Worm (Caenorhabditis elegans) whole organism, L3 larva: ENCODE measurements around the gene txt-14.

Source experiments
- R02D3.7 ChIP-seq: fragments of 150-350 bp; optimal IDR thresholded peaks from 2 replicates; lab custom pipeline; 2014; ENCODE audit warnings: missing biosample characterization, missing genetic modification characterization
- ZK546.5 ChIP-seq: sonication (generic microtip); optimal IDR thresholded peaks from 2 replicates; lab custom pipeline; 2017; ENCODE audit warnings: missing biosample characterization, missing genetic modification characterization
- aly-2 ChIP-seq: fragments of 150-350 bp; optimal IDR thresholded peaks from 2 replicates; lab custom pipeline; 2014; ENCODE audit warnings: missing biosample characterization, missing genetic modification characterization
- ama-1 ChIP-seq: fragments of 150-350 bp; optimal IDR thresholded peaks from 2 replicates; lab custom pipeline; 2018
- ceh-28 ChIP-seq: fragments of 150-350 bp; optimal IDR thresholded peaks from 2 replicates; lab custom pipeline; 2014; ENCODE audit warnings: missing biosample characterization, missing genetic modification reagents, missing genetic modification characterization
- ceh-82 ChIP-seq: fragments of 150-350 bp; optimal IDR thresholded peaks from 2 replicates; lab custom pipeline; 2014; ENCODE audit warnings: missing biosample characterization, missing genetic modification characterization
- ceh-9 ChIP-seq: sonication (generic microtip); optimal IDR thresholded peaks from 2 replicates; lab custom pipeline; 2018; ENCODE audit warnings: missing biosample characterization, missing genetic modification characterization
- egl-27 ChIP-seq: sonication (generic microtip); optimal IDR thresholded peaks from 4 replicates; lab custom pipeline; 2017; ENCODE audit warnings: missing biosample characterization, missing genetic modification reagents, missing genetic modification characterization
- egl-5 ChIP-seq: fragments of 150-350 bp; optimal IDR thresholded peaks from 2 replicates; lab custom pipeline; 2017; ENCODE audit warnings: missing biosample characterization, missing genetic modification reagents, missing genetic modification characterization, inconsistent platforms
- elt-3 ChIP-seq, 3 experiments: fragments of 150-350 bp in 1 of 3; sonication (generic microtip) in 2 of 3; optimal IDR thresholded peaks; 2 replicates in 2 of 3; 4 replicates in 1 of 3; lab custom pipeline; 2014 to 2017; ENCODE audit warnings: missing biosample characterization in 3 of 3, missing genetic modification characterization in 3 of 3
- eor-1 ChIP-seq, 2 experiments: fragments of 150-350 bp; optimal IDR thresholded peaks; 2 replicates each; lab custom pipeline; 2014 to 2018; ENCODE audit warnings: missing biosample characterization in 2 of 2, missing genetic modification characterization in 2 of 2
- fkh-10 ChIP-seq: sonication (generic microtip); optimal IDR thresholded peaks from 2 replicates; lab custom pipeline; 2017; ENCODE audit warnings: missing biosample characterization, missing genetic modification reagents, missing genetic modification characterization
- fkh-2 ChIP-seq: fragments of 150-350 bp; optimal IDR thresholded peaks from 2 replicates; lab custom pipeline; 2014; ENCODE audit warnings: missing biosample characterization, missing genetic modification reagents, missing genetic modification characterization
- hmg-11 ChIP-seq: sonication (generic microtip); optimal IDR thresholded peaks from 2 replicates; lab custom pipeline; 2016; ENCODE audit warnings: missing genetic modification characterization, missing compliant biosample characterization
- jun-1 ChIP-seq: fragments of 150-350 bp; optimal IDR thresholded peaks from 2 replicates; lab custom pipeline; 2014; ENCODE audit warnings: missing biosample characterization, missing genetic modification reagents, missing genetic modification characterization
- lin-39 ChIP-seq: fragments of 150-350 bp; optimal IDR thresholded peaks from 2 replicates; lab custom pipeline; 2018; ENCODE audit warnings: missing biosample characterization, missing genetic modification reagents, missing genetic modification characterization
- lsy-12 ChIP-seq: sonication (generic microtip); optimal IDR thresholded peaks from 2 replicates; lab custom pipeline; 2016; ENCODE audit warnings: mild to moderate bottlenecking, missing genetic modification characterization, missing compliant biosample characterization
- mml-1 ChIP-seq: fragments of 150-350 bp; sonication (generic microtip); optimal IDR thresholded peaks from 3 replicates; lab custom pipeline; 2014; ENCODE audit warnings: missing biosample characterization, missing genetic modification characterization
- nhr-23 ChIP-seq: fragments of 150-350 bp; optimal IDR thresholded peaks from 2 replicates; lab custom pipeline; 2014; ENCODE audit warnings: missing biosample characterization, missing genetic modification reagents, missing genetic modification characterization
- nhr-237 ChIP-seq: fragments of 150-350 bp; optimal IDR thresholded peaks from 2 replicates; lab custom pipeline; 2014; ENCODE audit warnings: missing biosample characterization, missing genetic modification characterization
- nhr-25 ChIP-seq: sonication (generic microtip); optimal IDR thresholded peaks from 2 replicates; lab custom pipeline; 2017; ENCODE audit warnings: missing biosample characterization, missing genetic modification characterization
- nhr-28 ChIP-seq: fragments of 150-350 bp; optimal IDR thresholded peaks from 2 replicates; lab custom pipeline; 2014; ENCODE audit warnings: missing biosample characterization, missing genetic modification characterization
- nhr-43 ChIP-seq: sonication (generic microtip); optimal IDR thresholded peaks from 2 replicates; lab custom pipeline; 2016; ENCODE audit warnings: mild to moderate bottlenecking, missing genetic modification characterization, missing compliant biosample characterization; ENCODE audit not compliant: poor library complexity, severe bottlenecking
- nhr-67 ChIP-seq: fragments of 150-350 bp; optimal IDR thresholded peaks from 2 replicates; lab custom pipeline; 2014; ENCODE audit warnings: missing biosample characterization, missing genetic modification characterization
- nhr-77 ChIP-seq: fragments of 150-350 bp; optimal IDR thresholded peaks from 2 replicates; lab custom pipeline; 2014; ENCODE audit warnings: missing biosample characterization, missing genetic modification characterization
- pha-4 ChIP-seq: fragments of 150-350 bp; optimal IDR thresholded peaks from 2 replicates; lab custom pipeline; 2014; ENCODE audit warnings: missing biosample characterization, missing genetic modification reagents, missing genetic modification characterization
- pqm-1 ChIP-seq: fragments of 150-350 bp; optimal IDR thresholded peaks from 2 replicates; lab custom pipeline; 2017; ENCODE audit warnings: missing biosample characterization, missing genetic modification characterization, inconsistent platforms
- sea-2 ChIP-seq: fragments of 150-350 bp; sonication (generic microtip); optimal IDR thresholded peaks from 4 replicates; lab custom pipeline; 2014; ENCODE audit warnings: missing biosample characterization, missing genetic modification reagents, missing genetic modification characterization
- skn-1 ChIP-seq: fragments of 150-350 bp; optimal IDR thresholded peaks from 2 replicates; lab custom pipeline; 2014; ENCODE audit warnings: missing biosample characterization, missing genetic modification characterization
- unc-39 ChIP-seq: sonication (generic microtip); optimal IDR thresholded peaks from 4 replicates; lab custom pipeline; 2017; ENCODE audit warnings: missing biosample characterization, missing genetic modification characterization
- unc-62 ChIP-seq: fragments of 150-350 bp; sonication (generic microtip); optimal IDR thresholded peaks from 4 replicates; lab custom pipeline; 2014; ENCODE audit warnings: missing biosample characterization, missing genetic modification reagents, missing genetic modification characterization
- zag-1 ChIP-seq: fragments of 150-350 bp; optimal IDR thresholded peaks from 2 replicates; lab custom pipeline; 2014; ENCODE audit warnings: missing biosample characterization, missing genetic modification characterization
- ztf-11 ChIP-seq: fragments of 150-350 bp; optimal IDR thresholded peaks from 2 replicates; lab custom pipeline; 2014; ENCODE audit warnings: missing biosample characterization, missing genetic modification characterization
- ztf-4 ChIP-seq: fragments of 150-350 bp; optimal IDR thresholded peaks from 2 replicates; lab custom pipeline; 2014; ENCODE audit warnings: missing biosample characterization, missing genetic modification characterization

The txt-14 gene

ce11 chrV:18560944-18561343, 21.5 kb upstream of the txt-14 start:
- TF ChIP-seq ama-1 (lab: Kevin White, UChicago) (no peak), pha-4 (tag; lab: Kevin White, UChicago) (peak; percentile 88), nhr-28 (tag; lab: Kevin White, UChicago) (no peak)

- TF ChIP-seq fkh-10 (GFP tag; lab: Kevin White, UChicago) (no peak), unc-62 (GFP tag; lab: Kevin White, UChicago) (no peak), mml-1 (no peak), egl-27 (tag; lab: Kevin White, UChicago) (no peak), lsy-12 (tag; lab: Kevin White, UChicago) (no peak), nhr-23 (tag; lab: Kevin White, UChicago) (no peak), eor-1 (tag; optimal IDR thresholded peaks at IDR 0.05; lab: Kevin White, UChicago) (no peak), fkh-2 (tag; lab: Kevin White, UChicago) (no peak), nhr-67 (tag; lab: Kevin White, UChicago) (no peak), ceh-82 (tag; lab: Kevin White, UChicago) (no peak), zag-1 (tag; lab: Kevin White, UChicago) (no peak), R02D3.7 (tag; lab: Kevin White, UChicago) (no peak), jun-1 (tag; lab: Kevin White, UChicago) (no peak), ceh-9 (tag; lab: Kevin White, UChicago) (no peak)
Observed at ce11 chrV:18564786-18565185, 17.7 kb upstream of the txt-14 start, which contains the start of gene srg-34. Gene srg-34 (minus strand): TSS chrV:18564886.

- TF ChIP-seq lsy-12 (tag; lab: Kevin White, UChicago) (no peak), unc-62 (GFP tag; lab: Kevin White, UChicago) (no peak), nhr-43 (no peak), ceh-28 (tag; lab: Kevin White, UChicago) (no peak), nhr-28 (tag; lab: Kevin White, UChicago) (no peak), unc-39 (tag; lab: Kevin White, UChicago) (no peak), nhr-67 (tag; lab: Kevin White, UChicago) (no peak), skn-1 (tag; lab: Kevin White, UChicago) (no peak)
Observed at ce11 chrV:18565621-18566020, 16.8 kb upstream of the txt-14 start.

ce11 chrV:18569445-18569844, 13.0 kb upstream of the txt-14 start:
- TF ChIP-seq ceh-9 (tag; lab: Kevin White, UChicago) (no peak), hmg-11 (tag; lab: Kevin White, UChicago) (peak; percentile 36), pqm-1 (no peak), nhr-25 (tag; lab: Kevin White, UChicago) (peak; percentile 96), unc-39 (tag; lab: Kevin White, UChicago) (no peak), nhr-23 (tag; lab: Kevin White, UChicago) (peak; percentile 28), ztf-4 (no peak), sea-2 (GFP tag; lab: Kevin White, UChicago) (no peak), egl-5 (tag; lab: Kevin White, UChicago) (no peak), skn-1 (tag; lab: Kevin White, UChicago) (no peak), R02D3.7 (tag; lab: Kevin White, UChicago) (no peak), pha-4 (tag; lab: Kevin White, UChicago) (no peak), lin-39 (no peak), nhr-77 (no peak), ZK546.5 (tag; lab: Kevin White, UChicago) (no peak)

ce11 chrV:18571533-18571932, 10.9 kb upstream of the txt-14 start, which contains the start of gene Y51A2D.21:
Gene Y51A2D.21 (plus strand): TSS chrV:18571833.
- TF ChIP-seq sea-2 (GFP tag; lab: Kevin White, UChicago), result no peak
- no peak for TF ChIP-seq lin-39
- no peak for TF ChIP-seq ceh-28 (tag; lab: Kevin White, UChicago)
- no peak for TF ChIP-seq nhr-237 (tag; lab: Kevin White, UChicago)
- TF ChIP-seq ztf-4, result no peak
- no peak for TF ChIP-seq skn-1 (tag; lab: Kevin White, UChicago)
- no peak for TF ChIP-seq unc-62 (GFP tag; lab: Kevin White, UChicago)
- no peak for TF ChIP-seq eor-1 (tag; optimal IDR thresholded peaks at IDR 0.05; lab: Kevin White, UChicago)
- no peak for TF ChIP-seq ztf-11 (tag; lab: Kevin White, UChicago)
- TF ChIP-seq elt-3 (tag; optimal IDR thresholded peaks at IDR 0.05; lab: Kevin White, UChicago), result no peak
- no peak for TF ChIP-seq aly-2
- TF ChIP-seq, all 47 proteins: peak for 0
